Fruit fly (Drosophila melanogaster) S2 (cell line): ENCODE data around the gene Cpr76Ba.

Experiments
- CG8478 ChIP-seq: fragments of >200 bp; optimal IDR thresholded peaks from 2 replicates; lab custom pipeline; 2018
- CTCF ChIP-seq, 2 experiments: fragments of >200 bp; optimal IDR thresholded peaks; 2 replicates each; lab custom pipeline; 2018

- TF ChIP-seq CTCF (optimal IDR thresholded peaks at IDR 0.05; lab: Kevin White, UChicago): no peak
- no peak for TF ChIP-seq CG8478 (lab: Kevin White, UChicago)
Measured at dm6 chr3L:19518232-19518631, at the start of gene Cpr76Ba.
